Worm (Caenorhabditis elegans) whole organism, L3 larva: ENCODE results near the gene Y43F8B.3.

Experiments
- R02D3.7 ChIP-seq: fragments of 150-350 bp; optimal IDR thresholded peaks from 2 replicates; lab custom pipeline; 2014; ENCODE audit warnings: missing biosample characterization, missing genetic modification characterization
- ZK546.5 ChIP-seq: sonication (generic microtip); optimal IDR thresholded peaks from 2 replicates; lab custom pipeline; 2017; ENCODE audit warnings: missing biosample characterization, missing genetic modification characterization
- aly-2 ChIP-seq: fragments of 150-350 bp; optimal IDR thresholded peaks from 2 replicates; lab custom pipeline; 2014; ENCODE audit warnings: missing biosample characterization, missing genetic modification characterization
- ama-1 ChIP-seq: fragments of 150-350 bp; optimal IDR thresholded peaks from 2 replicates; lab custom pipeline; 2018
- ceh-16 ChIP-seq: sonication (generic microtip); optimal IDR thresholded peaks from 2 replicates; lab custom pipeline; 2017; ENCODE audit warnings: missing biosample characterization, missing genetic modification characterization
- ceh-28 ChIP-seq: fragments of 150-350 bp; optimal IDR thresholded peaks from 2 replicates; lab custom pipeline; 2014; ENCODE audit warnings: missing biosample characterization, missing genetic modification reagents, missing genetic modification characterization
- ceh-82 ChIP-seq: fragments of 150-350 bp; optimal IDR thresholded peaks from 2 replicates; lab custom pipeline; 2014; ENCODE audit warnings: missing biosample characterization, missing genetic modification characterization
- ceh-9 ChIP-seq: sonication (generic microtip); optimal IDR thresholded peaks from 2 replicates; lab custom pipeline; 2018; ENCODE audit warnings: missing biosample characterization, missing genetic modification characterization
- daf-12 ChIP-seq: fragments of 150-350 bp; optimal IDR thresholded peaks from 2 replicates; lab custom pipeline; 2014; ENCODE audit warnings: missing biosample characterization, missing genetic modification reagents, missing genetic modification characterization
- egl-27 ChIP-seq: sonication (generic microtip); optimal IDR thresholded peaks from 4 replicates; lab custom pipeline; 2017; ENCODE audit warnings: missing biosample characterization, missing genetic modification reagents, missing genetic modification characterization
- egl-5 ChIP-seq: fragments of 150-350 bp; optimal IDR thresholded peaks from 2 replicates; lab custom pipeline; 2017; ENCODE audit warnings: missing biosample characterization, missing genetic modification reagents, missing genetic modification characterization, inconsistent platforms
- elt-1 ChIP-seq: fragments of 150-350 bp; optimal IDR thresholded peaks from 2 replicates; lab custom pipeline; 2014; ENCODE audit warnings: missing biosample characterization, missing genetic modification characterization
- elt-2 ChIP-seq: sonication (generic microtip); optimal IDR thresholded peaks from 2 replicates; lab custom pipeline; 2016; ENCODE audit warnings: missing genetic modification reagents, mild to moderate bottlenecking, missing genetic modification characterization, missing compliant biosample characterization
- elt-3 ChIP-seq, 3 experiments: fragments of 150-350 bp in 1 of 3; sonication (generic microtip) in 2 of 3; optimal IDR thresholded peaks; 2 replicates in 2 of 3; 4 replicates in 1 of 3; lab custom pipeline; 2014 to 2017; ENCODE audit warnings: missing biosample characterization in 3 of 3, missing genetic modification characterization in 3 of 3
- eor-1 ChIP-seq, 2 experiments: fragments of 150-350 bp; optimal IDR thresholded peaks; 2 replicates each; lab custom pipeline; 2014 to 2018; ENCODE audit warnings: missing biosample characterization in 2 of 2, missing genetic modification characterization in 2 of 2
- fkh-10 ChIP-seq: sonication (generic microtip); optimal IDR thresholded peaks from 2 replicates; lab custom pipeline; 2017; ENCODE audit warnings: missing biosample characterization, missing genetic modification reagents, missing genetic modification characterization
- fkh-2 ChIP-seq: fragments of 150-350 bp; optimal IDR thresholded peaks from 2 replicates; lab custom pipeline; 2014; ENCODE audit warnings: missing biosample characterization, missing genetic modification reagents, missing genetic modification characterization
- fos-1 ChIP-seq: fragments of 150-350 bp; optimal IDR thresholded peaks from 2 replicates; lab custom pipeline; 2014; ENCODE audit warnings: missing biosample characterization, missing genetic modification characterization
- hmg-11 ChIP-seq: sonication (generic microtip); optimal IDR thresholded peaks from 2 replicates; lab custom pipeline; 2016; ENCODE audit warnings: missing genetic modification characterization, missing compliant biosample characterization
- jun-1 ChIP-seq: fragments of 150-350 bp; optimal IDR thresholded peaks from 2 replicates; lab custom pipeline; 2014; ENCODE audit warnings: missing biosample characterization, missing genetic modification reagents, missing genetic modification characterization
- lin-15B ChIP-seq: fragments of 150-350 bp; optimal IDR thresholded peaks from 2 replicates; lab custom pipeline; 2014; ENCODE audit warnings: missing biosample characterization, missing genetic modification characterization
- lin-39 ChIP-seq: fragments of 150-350 bp; optimal IDR thresholded peaks from 2 replicates; lab custom pipeline; 2018; ENCODE audit warnings: missing biosample characterization, missing genetic modification reagents, missing genetic modification characterization
- lsy-12 ChIP-seq: sonication (generic microtip); optimal IDR thresholded peaks from 2 replicates; lab custom pipeline; 2016; ENCODE audit warnings: mild to moderate bottlenecking, missing genetic modification characterization, missing compliant biosample characterization
- mdl-1 ChIP-seq: fragments of 150-350 bp; optimal IDR thresholded peaks from 2 replicates; lab custom pipeline; 2014; ENCODE audit warnings: missing biosample characterization, missing genetic modification characterization
- mml-1 ChIP-seq: fragments of 150-350 bp; sonication (generic microtip); optimal IDR thresholded peaks from 3 replicates; lab custom pipeline; 2014; ENCODE audit warnings: missing biosample characterization, missing genetic modification characterization
- nfya-1 ChIP-seq: sonication (generic microtip); optimal IDR thresholded peaks from 2 replicates; lab custom pipeline; 2017; ENCODE audit warnings: missing genetic modification characterization, mild to moderate bottlenecking, missing compliant biosample characterization, antibody characterized with exemption, moderate library complexity; ENCODE audit not compliant: insufficient read depth
- nhr-11 ChIP-seq: fragments of 150-350 bp; optimal IDR thresholded peaks from 2 replicates; lab custom pipeline; 2014; ENCODE audit warnings: missing biosample characterization, missing genetic modification characterization
- nhr-12 ChIP-seq: fragments of 150-350 bp; optimal IDR thresholded peaks from 2 replicates; lab custom pipeline; 2014; ENCODE audit warnings: missing biosample characterization, missing genetic modification characterization
- nhr-23 ChIP-seq: fragments of 150-350 bp; optimal IDR thresholded peaks from 2 replicates; lab custom pipeline; 2014; ENCODE audit warnings: missing biosample characterization, missing genetic modification reagents, missing genetic modification characterization
- nhr-237 ChIP-seq: fragments of 150-350 bp; optimal IDR thresholded peaks from 2 replicates; lab custom pipeline; 2014; ENCODE audit warnings: missing biosample characterization, missing genetic modification characterization
- nhr-25 ChIP-seq: sonication (generic microtip); optimal IDR thresholded peaks from 2 replicates; lab custom pipeline; 2017; ENCODE audit warnings: missing biosample characterization, missing genetic modification characterization
- nhr-28 ChIP-seq: fragments of 150-350 bp; optimal IDR thresholded peaks from 2 replicates; lab custom pipeline; 2014; ENCODE audit warnings: missing biosample characterization, missing genetic modification characterization
- nhr-43 ChIP-seq: sonication (generic microtip); optimal IDR thresholded peaks from 2 replicates; lab custom pipeline; 2016; ENCODE audit warnings: mild to moderate bottlenecking, missing genetic modification characterization, missing compliant biosample characterization; ENCODE audit not compliant: poor library complexity, severe bottlenecking
- nhr-67 ChIP-seq: fragments of 150-350 bp; optimal IDR thresholded peaks from 2 replicates; lab custom pipeline; 2014; ENCODE audit warnings: missing biosample characterization, missing genetic modification characterization
- nhr-76 ChIP-seq: fragments of 150-350 bp; sonication (generic microtip); optimal IDR thresholded peaks from 5 replicates; lab custom pipeline; 2014; ENCODE audit warnings: missing biosample characterization, missing genetic modification characterization
- nhr-77 ChIP-seq: fragments of 150-350 bp; optimal IDR thresholded peaks from 2 replicates; lab custom pipeline; 2014; ENCODE audit warnings: missing biosample characterization, missing genetic modification characterization
- pha-4 ChIP-seq: fragments of 150-350 bp; optimal IDR thresholded peaks from 2 replicates; lab custom pipeline; 2014; ENCODE audit warnings: missing biosample characterization, missing genetic modification reagents, missing genetic modification characterization
- pqm-1 ChIP-seq: fragments of 150-350 bp; optimal IDR thresholded peaks from 2 replicates; lab custom pipeline; 2017; ENCODE audit warnings: missing biosample characterization, missing genetic modification characterization, inconsistent platforms
- sea-2 ChIP-seq: fragments of 150-350 bp; sonication (generic microtip); optimal IDR thresholded peaks from 4 replicates; lab custom pipeline; 2014; ENCODE audit warnings: missing biosample characterization, missing genetic modification reagents, missing genetic modification characterization
- skn-1 ChIP-seq: fragments of 150-350 bp; optimal IDR thresholded peaks from 2 replicates; lab custom pipeline; 2014; ENCODE audit warnings: missing biosample characterization, missing genetic modification characterization
- snpc-4 ChIP-seq: fragments of 150-350 bp; optimal IDR thresholded peaks from 2 replicates; lab custom pipeline; 2014; ENCODE audit warnings: missing biosample characterization, missing genetic modification characterization
- tbx-2 ChIP-seq: sonication (generic microtip); optimal IDR thresholded peaks from 2 replicates; lab custom pipeline; 2016; ENCODE audit warnings: mild to moderate bottlenecking, missing genetic modification characterization, missing compliant biosample characterization
- unc-39 ChIP-seq: sonication (generic microtip); optimal IDR thresholded peaks from 4 replicates; lab custom pipeline; 2017; ENCODE audit warnings: missing biosample characterization, missing genetic modification characterization
- unc-62 ChIP-seq: fragments of 150-350 bp; sonication (generic microtip); optimal IDR thresholded peaks from 4 replicates; lab custom pipeline; 2014; ENCODE audit warnings: missing biosample characterization, missing genetic modification reagents, missing genetic modification characterization
- zag-1 ChIP-seq: fragments of 150-350 bp; optimal IDR thresholded peaks from 2 replicates; lab custom pipeline; 2014; ENCODE audit warnings: missing biosample characterization, missing genetic modification characterization
- ztf-11 ChIP-seq: fragments of 150-350 bp; optimal IDR thresholded peaks from 2 replicates; lab custom pipeline; 2014; ENCODE audit warnings: missing biosample characterization, missing genetic modification characterization
- ztf-4 ChIP-seq: fragments of 150-350 bp; optimal IDR thresholded peaks from 2 replicates; lab custom pipeline; 2014; ENCODE audit warnings: missing biosample characterization, missing genetic modification characterization

Gene Y43F8B.3

DNA sequence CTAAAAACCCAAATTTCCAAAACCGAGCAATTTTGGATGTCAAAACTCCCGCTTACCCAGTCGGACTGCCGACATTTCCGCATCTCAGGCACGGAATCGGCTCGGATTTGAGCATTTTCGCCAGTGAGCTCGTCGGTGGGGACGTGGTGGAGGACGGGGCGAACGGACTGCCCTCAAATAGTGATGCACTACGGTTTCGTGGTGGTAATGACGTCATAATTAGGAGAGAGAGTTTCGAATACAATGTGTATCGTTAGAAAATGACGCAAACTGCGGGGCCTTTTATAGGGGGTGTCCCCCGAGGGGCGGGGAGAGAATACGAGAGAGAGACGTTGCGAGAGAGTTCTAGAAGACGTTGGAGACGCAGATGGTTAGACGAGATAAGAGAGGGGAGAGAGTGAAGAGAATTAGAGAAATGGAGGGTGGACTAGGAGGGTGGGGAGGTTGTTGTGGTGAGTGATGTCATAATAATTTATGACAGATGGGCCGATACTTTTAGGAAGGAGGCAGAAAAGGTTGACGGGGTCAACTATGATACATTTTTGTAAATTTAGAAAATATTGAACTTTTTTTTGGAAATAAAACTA lies 19.7 kb downstream of the Y43F8B.3 start:
- TF ChIP-seq lin-39 (peak; percentile 86), nhr-12 (tag; lab: Kevin White, UChicago) (no peak), tbx-2 (tag; lab: Kevin White, UChicago) (peak; percentile 77), ceh-82 (tag; lab: Kevin White, UChicago) (peak; percentile 66), ztf-4 (tag; lab: Kevin White, UChicago) (peak; percentile 76), hmg-11 (tag; lab: Kevin White, UChicago) (peak; percentile 66), ceh-28 (tag; lab: Kevin White, UChicago) (peak; percentile 84), egl-27 (tag; lab: Kevin White, UChicago) (peak; percentile 58), sea-2 (GFP tag; lab: Kevin White, UChicago) (peak; percentile 27), fkh-2 (tag; lab: Kevin White, UChicago) (no peak), nhr-43 (tag; lab: Kevin White, UChicago) (peak; percentile 83), eor-1 (tag; optimal IDR thresholded peaks at IDR 0.05; lab: Kevin White, UChicago) (peak in 1 of 2 experiments; percentile 67), nhr-67 (tag; lab: Kevin White, UChicago) (no peak), zag-1 (peak; percentile 55), skn-1 (tag; lab: Kevin White, UChicago) (peak; percentile 70), elt-1 (tag; lab: Kevin White, UChicago) (peak; percentile 56), jun-1 (tag; lab: Kevin White, UChicago) (peak; percentile 94), ceh-9 (tag; lab: Kevin White, UChicago) (no peak), nhr-25 (tag; lab: Kevin White, UChicago) (peak; percentile 97), fos-1 (peak; percentile 26), ama-1 (lab: Kevin White, UChicago) (peak; percentile 96), unc-62 (GFP tag; lab: Kevin White, UChicago) (peak; percentile 86), pha-4 (tag; lab: Kevin White, UChicago) (peak; percentile 49), daf-12 (tag; lab: Kevin White, UChicago) (no peak), nhr-23 (tag; lab: Kevin White, UChicago) (peak; percentile 95), mdl-1 (tag; lab: Kevin White, UChicago) (peak; percentile 83), nhr-76 (no peak), ZK546.5 (tag; lab: Kevin White, UChicago) (no peak), nhr-237 (tag; lab: Kevin White, UChicago) (no peak), unc-39 (no peak), egl-5 (peak; percentile 79), elt-2 (tag; lab: Kevin White, UChicago) (peak; percentile 79), snpc-4 (tag; lab: Kevin White, UChicago) (peak; percentile 45), nfya-1 (tag; lab: Kevin White, UChicago) (peak; percentile 91), ztf-11 (no peak), aly-2 (tag; lab: Kevin White, UChicago) (no peak), fkh-10 (GFP tag; lab: Kevin White, UChicago) (peak; percentile 7), nhr-11 (no peak), R02D3.7 (tag; lab: Kevin White, UChicago) (peak; percentile 73), elt-3 (tag; optimal IDR thresholded peaks at IDR 0.05; lab: Kevin White, UChicago) (peak in 1 of 3 experiments; percentile 87), nhr-28 (tag; lab: Kevin White, UChicago) (no peak), mml-1 (peak; percentile 54), pqm-1 (peak; percentile 56), nhr-77 (tag; lab: Kevin White, UChicago) (no peak), ceh-16 (no peak), lin-15B (tag; lab: Kevin White, UChicago) (peak; percentile 41), lsy-12 (tag; lab: Kevin White, UChicago) (peak; percentile 93)
